Worm (Caenorhabditis elegans): Measurements from ENCODE around the gene T05B9.1.

The T05B9.1 gene

ce11 chrII:11224045-11224481, 36.9 kb downstream of the T05B9.1 start (continued):
- TF ChIP-seq snpc-1.2 (GFP tag; IDR thresholded peaks at IDR 0.05) (peak; percentile 85), hmg-1.1 (GFP tag; IDR thresholded peaks at IDR 0.05) (peak; percentile 83), dmd-8 (GFP tag; IDR thresholded peaks at IDR 0.05) (no peak), lim-7 (GFP tag; IDR thresholded peaks at IDR 0.05) (0 out of 2 replicates have a peak, but pooled peaks have one; percentile 50)

- TF ChIP-seq spr-3 (GFP tag; optimal IDR thresholded peaks at IDR 0.05), result no peak
- TF ChIP-seq daf-19 (GFP tag; conservative IDR thresholded peaks at IDR 0.05), result no peak
- peak; percentile 75 for TF ChIP-seq set-16 (GFP tag; IDR thresholded peaks at IDR 0.05)
- 0 out of 2 replicates have a peak, but pooled peaks have one; percentile 22 for TF ChIP-seq dmd-8 (GFP tag; IDR thresholded peaks at IDR 0.05)
- TF ChIP-seq ztf-11 (tag; optimal IDR thresholded peaks at IDR 0.05), result no peak
- TF ChIP-seq ceh-44 (GFP tag; IDR thresholded peaks at IDR 0.05), result no peak
- TF ChIP-seq duxl-1 (tag; optimal IDR thresholded peaks at IDR 0.05; ENCODE audit: poor library complexity), result no peak
- TF ChIP-seq gei-8 (GFP tag; optimal IDR thresholded peaks at IDR 0.05), result no peak
- no peak for TF ChIP-seq lin-29 (GFP tag; IDR thresholded peaks at IDR 0.05)
- no peak for TF ChIP-seq ZK546.5 (tag; optimal IDR thresholded peaks at IDR 0.05)
- no peak for TF ChIP-seq unc-62 (GFP tag; optimal IDR thresholded peaks at IDR 0.05 in 1 of 2)
- no peak for TF ChIP-seq unc-62 (tag; optimal IDR thresholded peaks at IDR 0.05)
- TF ChIP-seq R02D3.7 (tag; optimal IDR thresholded peaks at IDR 0.05), result no peak
- TF ChIP-seq fos-1 (tag; optimal IDR thresholded peaks at IDR 0.05), result no peak
- no peak for TF ChIP-seq F49E8.2 (tag; optimal IDR thresholded peaks at IDR 0.05; ENCODE audit: borderline replicate concordance)
- no peak for TF ChIP-seq snpc-4 (tag; optimal IDR thresholded peaks at IDR 0.05)
Observed at ce11 chrII:11221771-11222355, 39.1 kb downstream of the T05B9.1 start, which contains the start of gene plpr-1. Gene plpr-1, plus strand, starts transcription at chrII:11222305.

ce11 chrII:11211661-11212060, 49.3 kb downstream of the T05B9.1 start:
- TF ChIP-seq hmg-1.1 (GFP tag; IDR thresholded peaks at IDR 0.05) (peak; percentile 33; the same call in 1 of the 2 replicates), set-16 (GFP tag; IDR thresholded peaks at IDR 0.05) (peak; percentile 80), lim-7 (GFP tag; IDR thresholded peaks at IDR 0.05) (peak; percentile 38), mxl-2 (GFP tag; conservative IDR thresholded peaks at IDR 0.05) (peak; percentile 38; the same call in 1 of the 2 replicates), egl-43 (GFP tag; IDR thresholded peaks at IDR 0.05) (peak; percentile 52; the same call in 1 of the 2 replicates), dmd-9 (GFP tag; IDR thresholded peaks at IDR 0.05) (0 out of 2 replicates have a peak, but pooled peaks have one; percentile 19), T26A8.4 (GFP tag; IDR thresholded peaks at IDR 0.05) (peak; percentile 39; the same call in 1 of the 2 replicates)
